Fruit fly (Drosophila melanogaster) whole organism, embryonic: ENCODE data around the gene Pex3.

Experiments used
- Asciz ChIP-seq: fragments of 200-800 bp; sonication (Bioruptor generic); optimal IDR thresholded peaks from 2 replicates; lab custom pipeline; 2017; ENCODE audit warnings: missing biosample characterization, mild to moderate bottlenecking, missing genetic modification characterization, missing genetic modification reagents
- Atf-2 ChIP-seq: fragments of 200-800 bp; sonication (Bioruptor generic); optimal IDR thresholded peaks from 2 replicates; lab custom pipeline; 2016; ENCODE audit warnings: missing biosample characterization, missing genetic modification characterization
- Atf6 ChIP-seq: fragments of 200-800 bp; sonication (Bioruptor generic); IDR thresholded peaks from 2 replicates; pipeline ENCODE4 v1.3.6; 2022; ENCODE audit warnings: missing biosample characterization, missing genetic modification characterization
- B-H2 ChIP-seq: fragments of 200-800 bp; sonication (Bioruptor generic); optimal IDR thresholded peaks from 2 replicates; lab custom pipeline; 2018; ENCODE audit warnings: missing biosample characterization, mild to moderate bottlenecking, missing genetic modification characterization
- Bgb ChIP-seq: fragments of 200-800 bp; sonication (Bioruptor generic); IDR thresholded peaks from 2 replicates; pipeline ENCODE4 v1.3.6; 2022; ENCODE audit warnings: missing biosample characterization, missing genetic modification characterization; ENCODE audit not compliant: partially characterized antibody
- CG10147 ChIP-seq: fragments of 200-800 bp; sonication (Bioruptor generic); optimal IDR thresholded peaks from 2 replicates; lab custom pipeline; 2019; ENCODE audit warnings: missing biosample characterization, mild to moderate bottlenecking, missing genetic modification characterization, moderate library complexity
- CG1233 ChIP-seq: fragments of 200-800 bp; sonication (Bioruptor generic); optimal IDR thresholded peaks from 4 replicates; lab custom pipeline; 2018; ENCODE audit warnings: missing biosample characterization, mild to moderate bottlenecking, missing genetic modification characterization
- CG13287 ChIP-seq: fragments of 200-800 bp; sonication (Bioruptor generic); IDR thresholded peaks from 2 replicates; pipeline ENCODE4 v1.3.6; 2022; ENCODE audit warnings: missing biosample characterization, missing genetic modification characterization; ENCODE audit not compliant: partially characterized antibody
- CG14860 ChIP-seq: fragments of 200-800 bp; sonication (Bioruptor generic); IDR thresholded peaks from 3 replicates; pipeline ENCODE4 v1.3.6; 2022; ENCODE audit warnings: missing biosample characterization, missing genetic modification characterization; ENCODE audit not compliant: partially characterized antibody
- CG15696 ChIP-seq: fragments of 200-800 bp; sonication (Bioruptor generic); optimal IDR thresholded peaks from 2 replicates; lab custom pipeline; 2019; ENCODE audit warnings: missing biosample characterization, mild to moderate bottlenecking, missing genetic modification characterization, moderate library complexity
- CG1603 ChIP-seq: fragments of 200-800 bp; sonication (Bioruptor generic); optimal IDR thresholded peaks from 2 replicates; lab custom pipeline; 2019; ENCODE audit warnings: missing biosample characterization, mild to moderate bottlenecking, missing genetic modification characterization, moderate library complexity
- CG16813 ChIP-seq: fragments of 200-800 bp; sonication (Bioruptor generic); IDR thresholded peaks from 3 replicates; pipeline ENCODE4 v1.3.6; 2022; ENCODE audit warnings: missing biosample characterization, missing genetic modification characterization; ENCODE audit not compliant: partially characterized antibody
- CG17568 ChIP-seq: fragments of 200-800 bp; sonication (Bioruptor generic); optimal IDR thresholded peaks from 2 replicates; lab custom pipeline; 2018; ENCODE audit warnings: missing biosample characterization, mild to moderate bottlenecking, missing genetic modification characterization, moderate library complexity
- CG17829 ChIP-seq: fragments of 200-800 bp; optimal IDR thresholded peaks from 2 replicates; lab custom pipeline; 2019; ENCODE audit warnings: missing biosample characterization, mild to moderate bottlenecking, missing genetic modification characterization, moderate library complexity
- CG17912 ChIP-seq: fragments of 200-800 bp; sonication (Bioruptor generic); optimal IDR thresholded peaks from 2 replicates; lab custom pipeline; 2018; ENCODE audit warnings: missing biosample characterization, mild to moderate bottlenecking, missing genetic modification characterization
- CG18011 ChIP-seq: fragments of 200-800 bp; sonication (Bioruptor generic); optimal IDR thresholded peaks from 2 replicates; lab custom pipeline; 2017; ENCODE audit warnings: missing biosample characterization, missing genetic modification characterization, mild to moderate bottlenecking, moderate library complexity, missing genotype
- CG18262 ChIP-seq: fragments of 200-800 bp; optimal IDR thresholded peaks from 3 replicates; lab custom pipeline; 2019; ENCODE audit warnings: missing biosample characterization, mild to moderate bottlenecking, missing genetic modification characterization, moderate library complexity
- CG2712 ChIP-seq: fragments of 200-800 bp; optimal IDR thresholded peaks from 3 replicates; lab custom pipeline; 2019; ENCODE audit warnings: missing biosample characterization, mild to moderate bottlenecking, missing genetic modification characterization, moderate library complexity
- CG34224 ChIP-seq: fragments of 200-800 bp; sonication (Bioruptor generic); IDR thresholded peaks from 3 replicates; pipeline ENCODE4 v1.3.6; 2022; ENCODE audit warnings: missing biosample characterization, missing genetic modification characterization; ENCODE audit not compliant: partially characterized antibody
- CG6765 ChIP-seq: fragments of 200-800 bp; sonication (Bioruptor generic); optimal IDR thresholded peaks from 3 replicates; lab custom pipeline; 2017; ENCODE audit warnings: missing biosample characterization, mild to moderate bottlenecking, missing genetic modification characterization
- Doc3 ChIP-seq: fragments of 200-800 bp; sonication (Bioruptor generic); IDR thresholded peaks from 3 replicates; pipeline ENCODE4 v1.3.6; 2022; ENCODE audit warnings: missing biosample characterization, missing genetic modification characterization; ENCODE audit not compliant: partially characterized antibody
- Elba2 ChIP-seq: fragments of 200-800 bp; sonication (Bioruptor generic); optimal IDR thresholded peaks from 3 replicates; lab custom pipeline; 2016; ENCODE audit warnings: missing biosample characterization, missing genetic modification characterization
- Ets65A ChIP-seq: fragments of 200-800 bp; sonication (Bioruptor generic); peaks from one replicate; lab custom pipeline; 2016; ENCODE audit warnings: missing biosample characterization, missing genetic modification characterization
- Ets97D ChIP-seq: fragments of 200-800 bp; sonication (Bioruptor generic); optimal IDR thresholded peaks from 3 replicates; lab custom pipeline; 2016; ENCODE audit warnings: missing biosample characterization, missing genetic modification characterization
- Fer3 ChIP-seq: fragments of 200-800 bp; sonication (Bioruptor generic); optimal IDR thresholded peaks from 2 replicates; lab custom pipeline; 2018; ENCODE audit warnings: missing biosample characterization, mild to moderate bottlenecking, missing genetic modification characterization, moderate library complexity
- Hr51 ChIP-seq, 2 experiments: fragments of 200-800 bp; sonication (Bioruptor generic); optimal IDR thresholded peaks; 2 replicates in 1 of 2; 3 replicates in 1 of 2; lab custom pipeline; 2016 to 2018; ENCODE audit warnings: missing biosample characterization in 2 of 2, missing genetic modification characterization in 2 of 2, mild to moderate bottlenecking in 1 of 2, moderate library complexity in 1 of 2
- Lhr ChIP-seq: fragments of 200-800 bp; sonication (Bioruptor generic); optimal IDR thresholded peaks from 3 replicates; lab custom pipeline; 2017; ENCODE audit warnings: mild to moderate bottlenecking, missing biosample characterization, missing genetic modification reagents, missing genetic modification characterization
- MBD-R2 ChIP-seq: fragments of 200-800 bp; sonication (Bioruptor generic); IDR thresholded peaks from 2 replicates; pipeline ENCODE4 v1.3.6; 2022; ENCODE audit warnings: missing biosample characterization, missing genetic modification characterization
- NfI ChIP-seq: fragments of 200-800 bp; sonication (Bioruptor generic); optimal IDR thresholded peaks from 3 replicates; lab custom pipeline; 2018; ENCODE audit warnings: missing biosample characterization, mild to moderate bottlenecking, missing genetic modification characterization, moderate library complexity
- Sox100B ChIP-seq: fragments of 200-800 bp; sonication (Bioruptor generic); optimal IDR thresholded peaks from 3 replicates; lab custom pipeline; 2018; ENCODE audit warnings: missing biosample characterization, mild to moderate bottlenecking, missing genetic modification characterization
- Sry-β ChIP-seq: fragments of 200-800 bp; sonication (Bioruptor generic); optimal IDR thresholded peaks from 2 replicates; lab custom pipeline; 2018; ENCODE audit warnings: missing biosample characterization, mild to moderate bottlenecking, missing genetic modification characterization, moderate library complexity
- chm ChIP-seq: fragments of 200-800 bp; sonication (Bioruptor generic); IDR thresholded peaks from 2 replicates; pipeline ENCODE4 v1.3.6; 2022; ENCODE audit warnings: missing biosample characterization, missing genetic modification characterization
- dan ChIP-seq: fragments of 200-800 bp; sonication (Bioruptor generic); IDR thresholded peaks from 2 replicates; pipeline ENCODE4 v1.3.6; 2022; ENCODE audit warnings: missing biosample characterization, missing genetic modification characterization
- dpn ChIP-seq, 2 experiments: fragments of 200-800 bp; sonication (Bioruptor generic); optimal IDR thresholded peaks; 3 replicates each; lab custom pipeline; 2016; ENCODE audit warnings: missing biosample characterization in 2 of 2, missing genetic modification characterization in 2 of 2
- gfzf ChIP-seq: fragments of 200-800 bp; sonication (Bioruptor generic); optimal IDR thresholded peaks from 2 replicates; lab custom pipeline; 2016; ENCODE audit warnings: missing biosample characterization, mild to moderate bottlenecking, missing genetic modification characterization, moderate library complexity
- jumu ChIP-seq: fragments of 200-800 bp; sonication (Bioruptor generic); optimal IDR thresholded peaks from 3 replicates; lab custom pipeline; 2016; ENCODE audit warnings: missing biosample characterization, missing genetic modification characterization
- lola ChIP-seq, 3 experiments: fragments of >200 bp in 2 of 3; fragments of 200-800 bp in 1 of 3; sonication (Bioruptor generic) in 1 of 3; optimal IDR thresholded peaks; 2 replicates each; lab custom pipeline; 2017 to 2019; ENCODE audit warnings: missing biosample characterization in 3 of 3, missing genetic modification characterization in 3 of 3, mild to moderate bottlenecking in 1 of 3, moderate library complexity in 1 of 3
- nerfin-1 ChIP-seq: fragments of 200-800 bp; sonication (Bioruptor generic); optimal IDR thresholded peaks from 3 replicates; lab custom pipeline; 2019; ENCODE audit warnings: missing biosample characterization, mild to moderate bottlenecking, missing genetic modification characterization, moderate library complexity
- nerfin-2 ChIP-seq: fragments of 200-800 bp; sonication (Bioruptor generic); IDR thresholded peaks from 2 replicates; pipeline ENCODE4 v1.3.6; 2022; ENCODE audit warnings: missing biosample characterization, missing genetic modification characterization; ENCODE audit not compliant: partially characterized antibody
- org-1 ChIP-seq: fragments of 200-800 bp; sonication (Bioruptor generic); optimal IDR thresholded peaks from 2 replicates; lab custom pipeline; 2017; ENCODE audit warnings: missing biosample characterization, missing genetic modification characterization
- sens ChIP-seq: fragments of 200-800 bp; sonication (Bioruptor generic); peaks from one replicate; lab custom pipeline; 2016; ENCODE audit warnings: missing biosample characterization, missing genetic modification characterization
- vnd ChIP-seq: fragments of 200-800 bp; sonication (Bioruptor generic); IDR thresholded peaks from 3 replicates; pipeline ENCODE4 v1.3.6; 2022; ENCODE audit warnings: missing biosample characterization, missing genetic modification characterization; ENCODE audit not compliant: partially characterized antibody
- yki ChIP-seq: fragments of >200 bp; optimal IDR thresholded peaks from 3 replicates; lab custom pipeline; 2018
- z ChIP-seq: fragments of 200-800 bp; sonication (Bioruptor generic); IDR thresholded peaks from 3 replicates; pipeline ENCODE4 v1.3.6; 2022; ENCODE audit warnings: missing biosample characterization, missing genetic modification characterization
- zen2 ChIP-seq: fragments of 200-800 bp; sonication (Bioruptor generic); IDR thresholded peaks from 3 replicates; pipeline ENCODE4 v1.3.6; 2022; ENCODE audit warnings: missing biosample characterization, missing genetic modification characterization; ENCODE audit not compliant: partially characterized antibody

Pex3 gene

dm6 chr3L:15108524-15108923 is 35.6 kb upstream of the Pex3 start:
- TF ChIP-seq chm (GFP tag; lab: Robert Waterston, UW) (no peak), CG1233 (no peak), Fer3 (no peak), z (GFP tag; lab: Robert Waterston, UW) (peak; percentile 37; the same call in 1 of the 3 replicates)

- TF ChIP-seq CG1603 (tag; lab: Kevin White, UChicago) (no peak), Ets65A (peak; percentile 20), CG18262 (tag; lab: Kevin White, UChicago) (peak; percentile 12), Sry-β (GFP tag; lab: Kevin White, UChicago) (peak; percentile 68)
Measured at dm6 chr3L:15108948-15109347, 35.2 kb upstream of the Pex3 start.

- no peak for TF ChIP-seq yki (lab: Kevin White, UChicago)
- no peak for TF ChIP-seq Lhr (GFP tag; lab: Kevin White, UChicago)
- TF ChIP-seq sens (GFP tag; lab: Kevin White, UChicago), result no peak
- TF ChIP-seq dpn (GFP tag; optimal IDR thresholded peaks at IDR 0.05; lab: Kevin White, UChicago), result no peak
- no peak for TF ChIP-seq CG17568
- no peak for TF ChIP-seq org-1
- no peak for TF ChIP-seq lola (GFP tag; optimal IDR thresholded peaks at IDR 0.05; lab: Kevin White, UChicago)
- TF ChIP-seq Hr51 (GFP tag; optimal IDR thresholded peaks at IDR 0.05; lab: Kevin White, UChicago), result no peak
- TF ChIP-seq Bgb (GFP tag; lab: Robert Waterston, UW), result no peak
- no peak for TF ChIP-seq CG15696 (tag; lab: Kevin White, UChicago)
- TF ChIP-seq NfI (GFP tag; lab: Kevin White, UChicago), result no peak
- TF ChIP-seq CG17912 (GFP tag; lab: Kevin White, UChicago), result no peak
- no peak for TF ChIP-seq CG10147 (GFP tag; lab: Kevin White, UChicago)
- TF ChIP-seq MBD-R2 (GFP tag; lab: Robert Waterston, UW), result no peak
- no peak for TF ChIP-seq nerfin-1 (tag; lab: Kevin White, UChicago)
- TF ChIP-seq CG14860 (GFP tag; lab: Robert Waterston, UW), result no peak
- no peak for TF ChIP-seq CG18011 (GFP tag; lab: Kevin White, UChicago)
- no peak for TF ChIP-seq CG16813 (GFP tag; lab: Robert Waterston, UW)
Measured at dm6 chr3L:15113257-15113656, 30.9 kb upstream of the Pex3 start, which contains the start of gene CG13458. CG13458 (plus strand) TSS chr3L:15113557.

dm6 chr3L:15116536-15116935 is 27.6 kb upstream of the Pex3 start, which contains the start of gene Cep135:
Cep135 (plus strand) TSS chr3L:15116737.
- TF ChIP-seq CG34224 (GFP tag; lab: Robert Waterston, UW) (peak; percentile 95), nerfin-2 (GFP tag; lab: Robert Waterston, UW) (peak; percentile 92), CG13287 (GFP tag; lab: Robert Waterston, UW) (peak; percentile 96), Asciz (GFP tag; lab: Kevin White, UChicago) (no peak), Atf-2 (GFP tag; lab: Kevin White, UChicago) (no peak), Elba2 (no peak), vnd (GFP tag; lab: Robert Waterston, UW) (peak; percentile 82), Sox100B (GFP tag; lab: Kevin White, UChicago) (no peak), jumu (GFP tag; lab: Kevin White, UChicago) (no peak), Doc3 (GFP tag; lab: Robert Waterston, UW) (peak; percentile 82), dan (GFP tag; lab: Robert Waterston, UW) (no peak), CG14860 (GFP tag; lab: Robert Waterston, UW) (peak; percentile 86), CG17829 (peak; percentile 17), Atf6 (GFP tag; lab: Robert Waterston, UW) (no peak), B-H2 (no peak), gfzf (GFP tag; lab: Kevin White, UChicago) (peak; percentile 55), zen2 (GFP tag; lab: Robert Waterston, UW) (peak; percentile 93), Ets97D (GFP tag; lab: Kevin White, UChicago) (peak; percentile 23), CG6765 (GFP tag; lab: Kevin White, UChicago) (no peak), CG2712 (no peak)
